Worm (Caenorhabditis elegans) whole organism, L3 larva: Measurements from ENCODE around the gene dcap-2.

Experiments
- aly-2 ChIP-seq: fragments of 150-350 bp; optimal IDR thresholded peaks from 2 replicates; lab custom pipeline; 2014; ENCODE audit warnings: missing biosample characterization, missing genetic modification characterization
- ceh-16 ChIP-seq: sonication (generic microtip); optimal IDR thresholded peaks from 2 replicates; lab custom pipeline; 2017; ENCODE audit warnings: missing biosample characterization, missing genetic modification characterization
- ceh-28 ChIP-seq: fragments of 150-350 bp; optimal IDR thresholded peaks from 2 replicates; lab custom pipeline; 2014; ENCODE audit warnings: missing biosample characterization, missing genetic modification reagents, missing genetic modification characterization
- ceh-9 ChIP-seq: sonication (generic microtip); optimal IDR thresholded peaks from 2 replicates; lab custom pipeline; 2018; ENCODE audit warnings: missing biosample characterization, missing genetic modification characterization
- daf-12 ChIP-seq: fragments of 150-350 bp; optimal IDR thresholded peaks from 2 replicates; lab custom pipeline; 2014; ENCODE audit warnings: missing biosample characterization, missing genetic modification reagents, missing genetic modification characterization
- egl-27 ChIP-seq: sonication (generic microtip); optimal IDR thresholded peaks from 4 replicates; lab custom pipeline; 2017; ENCODE audit warnings: missing biosample characterization, missing genetic modification reagents, missing genetic modification characterization
- egl-5 ChIP-seq: fragments of 150-350 bp; optimal IDR thresholded peaks from 2 replicates; lab custom pipeline; 2017; ENCODE audit warnings: missing biosample characterization, missing genetic modification reagents, missing genetic modification characterization, inconsistent platforms
- eor-1 ChIP-seq, 2 experiments: fragments of 150-350 bp; optimal IDR thresholded peaks; 2 replicates each; lab custom pipeline; 2014 to 2018; ENCODE audit warnings: missing biosample characterization in 2 of 2, missing genetic modification characterization in 2 of 2
- fkh-2 ChIP-seq: fragments of 150-350 bp; optimal IDR thresholded peaks from 2 replicates; lab custom pipeline; 2014; ENCODE audit warnings: missing biosample characterization, missing genetic modification reagents, missing genetic modification characterization
- fos-1 ChIP-seq: fragments of 150-350 bp; optimal IDR thresholded peaks from 2 replicates; lab custom pipeline; 2014; ENCODE audit warnings: missing biosample characterization, missing genetic modification characterization
- hmg-11 ChIP-seq: sonication (generic microtip); optimal IDR thresholded peaks from 2 replicates; lab custom pipeline; 2016; ENCODE audit warnings: missing genetic modification characterization, missing compliant biosample characterization
- jun-1 ChIP-seq: fragments of 150-350 bp; optimal IDR thresholded peaks from 2 replicates; lab custom pipeline; 2014; ENCODE audit warnings: missing biosample characterization, missing genetic modification reagents, missing genetic modification characterization
- mml-1 ChIP-seq: fragments of 150-350 bp; sonication (generic microtip); optimal IDR thresholded peaks from 3 replicates; lab custom pipeline; 2014; ENCODE audit warnings: missing biosample characterization, missing genetic modification characterization
- nfya-1 ChIP-seq: sonication (generic microtip); optimal IDR thresholded peaks from 2 replicates; lab custom pipeline; 2017; ENCODE audit warnings: missing genetic modification characterization, mild to moderate bottlenecking, missing compliant biosample characterization, antibody characterized with exemption, moderate library complexity; ENCODE audit not compliant: insufficient read depth
- nhr-11 ChIP-seq: fragments of 150-350 bp; optimal IDR thresholded peaks from 2 replicates; lab custom pipeline; 2014; ENCODE audit warnings: missing biosample characterization, missing genetic modification characterization
- nhr-23 ChIP-seq: fragments of 150-350 bp; optimal IDR thresholded peaks from 2 replicates; lab custom pipeline; 2014; ENCODE audit warnings: missing biosample characterization, missing genetic modification reagents, missing genetic modification characterization
- nhr-237 ChIP-seq: fragments of 150-350 bp; optimal IDR thresholded peaks from 2 replicates; lab custom pipeline; 2014; ENCODE audit warnings: missing biosample characterization, missing genetic modification characterization
- nhr-76 ChIP-seq: fragments of 150-350 bp; sonication (generic microtip); optimal IDR thresholded peaks from 5 replicates; lab custom pipeline; 2014; ENCODE audit warnings: missing biosample characterization, missing genetic modification characterization
- pqm-1 ChIP-seq: fragments of 150-350 bp; optimal IDR thresholded peaks from 2 replicates; lab custom pipeline; 2017; ENCODE audit warnings: missing biosample characterization, missing genetic modification characterization, inconsistent platforms
- zag-1 ChIP-seq: fragments of 150-350 bp; optimal IDR thresholded peaks from 2 replicates; lab custom pipeline; 2014; ENCODE audit warnings: missing biosample characterization, missing genetic modification characterization

Gene dcap-2

DNA sequence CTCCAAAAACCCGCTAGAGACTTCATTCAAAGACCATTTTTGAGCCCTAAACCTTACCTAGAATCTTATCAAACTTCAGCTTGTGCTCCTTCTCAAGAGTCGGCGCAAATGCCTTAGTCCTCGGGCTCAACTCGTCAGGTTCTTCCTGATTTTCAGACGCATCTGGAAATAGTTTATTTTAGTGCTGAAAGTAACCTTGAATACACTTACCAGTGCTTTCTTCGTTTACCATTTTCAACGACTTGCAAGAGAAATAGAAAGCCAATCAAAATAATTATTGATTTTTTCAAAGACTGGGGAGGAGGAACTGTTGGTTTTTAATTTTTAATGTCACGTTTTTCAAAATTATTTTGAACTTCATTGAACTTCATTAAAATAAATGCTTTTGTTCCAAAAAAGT lies 49.7 kb downstream of the dcap-2 start, which contains the start of the genes ttbk-8.1 and Y38H8A.4:
TSS of gene ttbk-8.1 (plus strand) at position 301 of the 400 bp plus-strand sequence.
TSS of gene Y38H8A.4 (minus strand) at position 366 of the 400 bp plus-strand sequence.
- TF ChIP-seq nhr-237 (tag; lab: Kevin White, UChicago) (no peak), ceh-16 (tag; lab: Kevin White, UChicago) (no peak), ceh-9 (tag; lab: Kevin White, UChicago) (no peak), zag-1 (tag; lab: Kevin White, UChicago) (no peak), daf-12 (tag; lab: Kevin White, UChicago) (no peak)
- TF ChIP-seq, all 47 proteins: peak for 0

DNA sequence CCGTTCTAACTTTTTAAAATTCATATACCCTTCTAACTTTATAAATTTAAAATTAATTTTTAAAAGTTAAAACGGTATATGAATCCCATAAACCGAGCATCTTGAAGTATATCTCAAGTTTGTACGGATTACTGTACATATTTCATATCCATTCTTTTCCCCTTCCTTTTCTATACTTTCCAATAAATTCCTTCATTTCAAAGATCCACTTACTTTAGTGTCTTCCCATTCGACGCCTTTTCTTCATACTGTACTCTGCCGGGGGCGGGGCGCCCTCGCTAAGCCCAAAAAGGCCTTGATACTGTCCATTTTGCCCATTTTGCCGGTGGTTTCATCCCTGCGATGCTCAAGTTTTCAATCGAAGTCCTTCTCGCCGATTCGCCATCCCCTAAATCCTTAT lies 55.9 kb downstream of the dcap-2 start, which contains the start of gene fezf-1:
TSS of gene fezf-1 (plus strand) at position 301 of the 400 bp plus-strand sequence.
- TF ChIP-seq eor-1 (tag; optimal IDR thresholded peaks at IDR 0.05; lab: Kevin White, UChicago) (no peak), ceh-16 (tag; lab: Kevin White, UChicago) (no peak), nfya-1 (no peak), nhr-76 (tag; lab: Kevin White, UChicago) (no peak), egl-27 (tag; lab: Kevin White, UChicago) (no peak), mml-1 (no peak), fos-1 (tag; lab: Kevin White, UChicago) (no peak), pqm-1 (tag; lab: Kevin White, UChicago) (no peak), hmg-11 (tag; lab: Kevin White, UChicago) (no peak), zag-1 (tag; lab: Kevin White, UChicago) (no peak), nhr-23 (tag; lab: Kevin White, UChicago) (no peak), ceh-28 (no peak), egl-5 (no peak), aly-2 (tag; lab: Kevin White, UChicago) (no peak), nhr-11 (tag; lab: Kevin White, UChicago) (no peak), jun-1 (tag; lab: Kevin White, UChicago) (no peak), ceh-9 (tag; lab: Kevin White, UChicago) (no peak), fkh-2 (tag; lab: Kevin White, UChicago) (no peak)
- TF ChIP-seq, all 47 proteins: peak for 0
